In genomic region chrX:16263415-16263814, dm6 we compare ENCODE assay signal across 1 fruit fly cellular context.
TF ChIP-seq lines count a peak whose summit lies in the region.

No protein-coding gene starts in this region.

TF ChIP-seq in whole organism, embryonic, 481 proteins besides CTCF, POLR2A, EP300 and RAD21 (continued from another document):
- TF ChIP-seq jigr1 (GFP tag; IDR thresholded peaks at IDR 0.05; lab: Robert Waterston, UW) (0 out of 3 replicates have a peak, but pooled peaks have one; percentile 47), mirr (GFP tag; optimal IDR thresholded peaks at IDR 0.05; lab: Kevin White, UChicago) (peak; percentile 35), CG13894 (tag; optimal IDR thresholded peaks at IDR 0.05; lab: Kevin White, UChicago) (peak; percentile 79)
